Fruit fly (Drosophila melanogaster): ENCODE measurements around the gene Bin1.
A peak's percentile ranks its signal among the peaks of the same experiment; 100 is the strongest.

Gene Bin1

dm6 chr3R:16210808-16211578 is 21.6 kb upstream of the Bin1 start (continued):
- TF ChIP-seq disco-r (GFP tag; optimal IDR thresholded peaks at IDR 0.05) (no peak), CG14050 (GFP tag; IDR thresholded peaks at IDR 0.05) (no peak; the same call in 2 of the 3 replicates), HLH4C (GFP tag; IDR thresholded peaks at IDR 0.05; ENCODE audit: partially characterized antibody) (no peak), CG10959 (GFP tag; IDR thresholded peaks at IDR 0.05) (no peak), Adf1 (GFP tag; IDR thresholded peaks at IDR 0.05) (peak; percentile 41; the same call in 1 of the 2 replicates), CG1832 (GFP tag; optimal IDR thresholded peaks at IDR 0.05) (peak; percentile 4), sob (GFP tag; IDR thresholded peaks at IDR 0.05) (0 out of 2 replicates have a peak, but pooled peaks have one; percentile 17), CG9932 (GFP tag; IDR thresholded peaks at IDR 0.05) (peak; percentile 33; the same call in 1 of the 2 replicates), CG11504 (tag; optimal IDR thresholded peaks at IDR 0.05) (no peak), CG16779 (GFP tag; IDR thresholded peaks at IDR 0.05) (no peak), knrl (GFP tag; IDR thresholded peaks at IDR 0.05; ENCODE audit: partially characterized antibody) (no peak), CG16815 (GFP tag; optimal IDR thresholded peaks at IDR 0.05) (no peak), CG11093 (GFP tag; IDR thresholded peaks at IDR 0.05) (no peak), CoRest (tag; optimal IDR thresholded peaks at IDR 0.05) (no peak), CG32767 (GFP tag; IDR thresholded peaks at IDR 0.05) (no peak), crol (GFP tag; IDR thresholded peaks at IDR 0.05) (0 out of 2 replicates have a peak, but pooled peaks have one; percentile 7), CG2199 (GFP tag; IDR thresholded peaks at IDR 0.05) (no peak), ewg (GFP tag; optimal IDR thresholded peaks at IDR 0.05) (peak; percentile 6), lab (GFP tag; optimal IDR thresholded peaks at IDR 0.05) (peak; percentile 32), CG1647 (GFP tag; optimal IDR thresholded peaks at IDR 0.05) (no peak)

- TF ChIP-seq CG31441 (GFP tag; IDR thresholded peaks at IDR 0.05) (peak; percentile 41; the same call in 1 of the 2 replicates), CG6689 (GFP tag; IDR thresholded peaks at IDR 0.05) (peak; percentile 46), CG6813 (GFP tag; optimal IDR thresholded peaks at IDR 0.05) (peak; percentile 16), Ssrp (tag; optimal IDR thresholded peaks at IDR 0.05) (peak; percentile 16), CG11504 (tag; optimal IDR thresholded peaks at IDR 0.05) (peak; percentile 71), grau (tag; optimal IDR thresholded peaks at IDR 0.05) (peak; percentile 52), odd (GFP tag; optimal IDR thresholded peaks at IDR 0.05) (peak; percentile 49), Mad (GFP tag; optimal IDR thresholded peaks at IDR 0.05) (no peak), Drgx (GFP tag; IDR thresholded peaks at IDR 0.05) (peak; percentile 33; the same call in 1 of the 2 replicates), CG16815 (GFP tag; optimal IDR thresholded peaks at IDR 0.05) (peak; percentile 9), Hmr (GFP tag; optimal IDR thresholded peaks at IDR 0.05) (peak; percentile 74), Atf-2 (GFP tag; optimal IDR thresholded peaks at IDR 0.05) (no peak), CG8290 (GFP tag; optimal IDR thresholded peaks at IDR 0.05) (no peak), CG8290 (tag; optimal IDR thresholded peaks at IDR 0.05) (peak in 1 of 2 experiments; percentile 47), Fer1 (GFP tag; optimal IDR thresholded peaks at IDR 0.05) (peak; percentile 48), CG10267 (tag; optimal IDR thresholded peaks at IDR 0.05) (peak; percentile 6), ci (GFP tag; IDR thresholded peaks at IDR 0.05) (peak; percentile 68), CG13424 (tag; optimal IDR thresholded peaks at IDR 0.05) (peak; percentile 40), CG2889 (GFP tag; IDR thresholded peaks at IDR 0.05) (0 out of 3 replicates have a peak, but pooled peaks have one; percentile 39), phol (tag; optimal IDR thresholded peaks at IDR 0.05) (peak; percentile 17), tx (GFP tag; optimal IDR thresholded peaks at IDR 0.05) (no peak), CG11247 (GFP tag; IDR thresholded peaks at IDR 0.05) (0 out of 2 replicates have a peak, but pooled peaks have one; percentile 42), Dp (GFP tag; optimal IDR thresholded peaks at IDR 0.05) (no peak), CG18262 (tag; optimal IDR thresholded peaks at IDR 0.05) (peak; percentile 54), ken (GFP tag; IDR thresholded peaks at IDR 0.05) (0 out of 3 replicates have a peak, but pooled peaks have one; percentile 13), Oli (tag; optimal IDR thresholded peaks at IDR 0.05) (peak; percentile 35), CG10209 (GFP tag; optimal IDR thresholded peaks at IDR 0.05) (peak; percentile 44), CG8944 (GFP tag; optimal IDR thresholded peaks at IDR 0.05) (no peak), GATAe (GFP tag; conservative IDR thresholded peaks at IDR 0.05) (no peak)
Measured at dm6 chr3R:16209714-16210553, 20.6 kb upstream of the Bin1 start.
